Worm (Caenorhabditis elegans) whole organism, L4 larva: Measurements from ENCODE around the gene F58E6.5.

Source experiments
- T26A8.4 ChIP-seq: fragments of 200-800 bp; sonication (Bioruptor generic); IDR thresholded peaks from 2 replicates; pipeline ENCODE4 v1.3.6; 2022; ENCODE audit warnings: missing genetic modification characterization, missing compliant biosample characterization
- Y5F2A.4 ChIP-seq: fragments of 200-800 bp; sonication (Bioruptor generic); optimal IDR thresholded peaks from 2 replicates; lab custom pipeline; 2018; ENCODE audit warnings: mild to moderate bottlenecking, missing genetic modification characterization, missing compliant biosample characterization
- aha-1 ChIP-seq: fragments of 150-350 bp; peaks from one replicate; lab custom pipeline; 2014; ENCODE audit warnings: missing biosample characterization, missing genetic modification characterization
- ama-1 ChIP-seq: fragments of 150-350 bp; optimal IDR thresholded peaks from 2 replicates; lab custom pipeline; 2014; ENCODE audit warnings: inconsistent platforms, mixed read lengths
- attf-4 ChIP-seq: sonication (generic microtip); optimal IDR thresholded peaks from 3 replicates; lab custom pipeline; 2017; ENCODE audit warnings: missing biosample characterization, missing genetic modification characterization
- ceh-28 ChIP-seq: fragments of 150-350 bp; optimal IDR thresholded peaks from 2 replicates; lab custom pipeline; 2014; ENCODE audit warnings: missing biosample characterization, missing genetic modification reagents, missing genetic modification characterization
- ceh-62 ChIP-seq: sonication (generic microtip); optimal IDR thresholded peaks from 2 replicates; lab custom pipeline; 2017; ENCODE audit warnings: missing biosample characterization, missing genetic modification characterization
- ces-1 ChIP-seq: fragments of 150-350 bp; sonication (generic microtip); optimal IDR thresholded peaks from 4 replicates; lab custom pipeline; 2014; ENCODE audit warnings: missing biosample characterization, missing genetic modification reagents, missing genetic modification characterization
- daf-16 ChIP-seq, 3 experiments: sonication (generic microtip); optimal IDR thresholded peaks; 2 replicates each; lab custom pipeline; 2016 to 2017; ENCODE audit warnings: missing genetic modification characterization in 3 of 3, missing genetic modification reagents in 3 of 3, mild to moderate bottlenecking in 2 of 3, missing compliant biosample characterization in 2 of 3, missing biosample characterization in 1 of 3, moderate library complexity in 1 of 3
- dmd-6 ChIP-seq: fragments of 200-800 bp; sonication (Bioruptor generic); IDR thresholded peaks from 2 replicates; pipeline ENCODE4 v1.3.6; 2022; ENCODE audit warnings: missing genetic modification reagents, missing genetic modification characterization, missing compliant biosample characterization
- dmd-9 ChIP-seq: fragments of 200-800 bp; sonication (Bioruptor generic); IDR thresholded peaks from 2 replicates; pipeline ENCODE4 v1.3.6; 2022; ENCODE audit warnings: missing genetic modification reagents, missing genetic modification characterization, missing compliant biosample characterization
- dpl-1 ChIP-seq: fragments of 150-350 bp; optimal IDR thresholded peaks from 2 replicates; lab custom pipeline; 2014; ENCODE audit warnings: missing biosample characterization, missing genetic modification reagents, missing genetic modification characterization
- duxl-1 ChIP-seq: sonication (generic microtip); optimal IDR thresholded peaks from 2 replicates; lab custom pipeline; 2016; ENCODE audit warnings: mild to moderate bottlenecking, missing genetic modification characterization, moderate library complexity, missing compliant biosample characterization; ENCODE audit not compliant: poor library complexity
- dve-1 ChIP-seq: sonication (generic microtip); optimal IDR thresholded peaks from 2 replicates; lab custom pipeline; 2017; ENCODE audit warnings: antibody characterized with exemption, mild to moderate bottlenecking, missing genetic modification characterization, missing compliant biosample characterization; ENCODE audit not compliant: insufficient read depth
- egl-27 ChIP-seq: sonication (generic microtip); optimal IDR thresholded peaks from 3 replicates; lab custom pipeline; 2017; ENCODE audit warnings: missing biosample characterization, missing genetic modification reagents, missing genetic modification characterization
- egl-43 ChIP-seq: fragments of 200-800 bp; sonication (Bioruptor generic); IDR thresholded peaks from 2 replicates; pipeline ENCODE4 v1.3.6; 2022; ENCODE audit warnings: missing genetic modification reagents, missing genetic modification characterization, missing compliant biosample characterization
- fkh-10 ChIP-seq: fragments of 150-350 bp; optimal IDR thresholded peaks from 2 replicates; lab custom pipeline; 2014; ENCODE audit warnings: missing biosample characterization, missing genetic modification reagents, missing genetic modification characterization
- hif-1 ChIP-seq, 2 experiments: sonication (generic microtip); optimal IDR thresholded peaks; 2 replicates each; lab custom pipeline; 2016 to 2017; ENCODE audit warnings: missing compliant biosample characterization in 2 of 2, missing genetic modification characterization in 2 of 2, missing genetic modification reagents in 2 of 2, missing genotype in 2 of 2, mild to moderate bottlenecking in 1 of 2
- hlh-11 ChIP-seq: fragments of 200-800 bp; sonication (Bioruptor generic); optimal IDR thresholded peaks from 2 replicates; lab custom pipeline; 2018; ENCODE audit warnings: mild to moderate bottlenecking, missing genetic modification characterization, missing compliant biosample characterization
- hlh-30 ChIP-seq: sonication (generic microtip); optimal IDR thresholded peaks from 2 replicates; lab custom pipeline; 2017; ENCODE audit warnings: antibody characterized with exemption, mild to moderate bottlenecking, missing genetic modification characterization, missing compliant biosample characterization; ENCODE audit not compliant: insufficient read depth
- hmg-1.1 ChIP-seq: fragments of 200-800 bp; sonication (Bioruptor generic); IDR thresholded peaks from 2 replicates; pipeline ENCODE4 v1.3.6; 2022; ENCODE audit warnings: missing genetic modification reagents, missing genetic modification characterization, missing compliant biosample characterization
- jun-1 ChIP-seq: fragments of 150-350 bp; optimal IDR thresholded peaks from 2 replicates; lab custom pipeline; 2014; ENCODE audit warnings: missing biosample characterization, missing genetic modification reagents, missing genetic modification characterization
- lin-13 ChIP-seq: fragments of 150-350 bp; optimal IDR thresholded peaks from 2 replicates; lab custom pipeline; 2014; ENCODE audit warnings: missing biosample characterization, missing genetic modification reagents, missing genetic modification characterization
- mep-1 ChIP-seq: fragments of 150-350 bp; sonication (generic microtip); optimal IDR thresholded peaks from 3 replicates; lab custom pipeline; 2014; ENCODE audit warnings: missing biosample characterization, missing genetic modification characterization
- mxl-2 ChIP-seq: fragments of 200-800 bp; sonication (Bioruptor generic); conservative IDR thresholded peaks from 2 replicates; pipeline ENCODE4 v1.3.6; 2022; ENCODE audit warnings: missing genetic modification reagents, missing genetic modification characterization, missing compliant biosample characterization
- nhr-11 ChIP-seq: fragments of 150-350 bp; optimal IDR thresholded peaks from 2 replicates; lab custom pipeline; 2014; ENCODE audit warnings: missing biosample characterization, missing genetic modification characterization
- nhr-111 ChIP-seq: fragments of 200-800 bp; sonication (Bioruptor generic); optimal IDR thresholded peaks from 2 replicates; lab custom pipeline; 2018; ENCODE audit warnings: mild to moderate bottlenecking, missing genetic modification characterization, missing compliant biosample characterization
- nhr-28 ChIP-seq: fragments of 150-350 bp; optimal IDR thresholded peaks from 2 replicates; lab custom pipeline; 2014; ENCODE audit warnings: missing biosample characterization, missing genetic modification characterization
- nhr-48 ChIP-seq: sonication (generic microtip); optimal IDR thresholded peaks from 2 replicates; lab custom pipeline; 2016; ENCODE audit warnings: mild to moderate bottlenecking, missing genetic modification characterization, missing compliant biosample characterization
- nhr-6 ChIP-seq: fragments of 150-350 bp; optimal IDR thresholded peaks from 2 replicates; lab custom pipeline; 2014; ENCODE audit warnings: missing biosample characterization, missing genetic modification characterization
- nhr-77 ChIP-seq: fragments of 150-350 bp; optimal IDR thresholded peaks from 2 replicates; lab custom pipeline; 2014; ENCODE audit warnings: missing biosample characterization, missing genetic modification characterization
- pha-4 ChIP-seq, 2 experiments: fragments of 150-350 bp in 1 of 2; fragments of 200-800 bp in 1 of 2; sonication (Bioruptor generic) in 1 of 2; IDR thresholded peaks in 1 of 2; optimal IDR thresholded peaks in 1 of 2; 2 replicates each; pipeline versions ENCODE4 v1.3.6 to Lab custom; 2014 to 2022; ENCODE audit warnings: missing genetic modification characterization in 2 of 2, missing genetic modification reagents in 2 of 2, missing biosample characterization in 1 of 2, missing compliant biosample characterization in 1 of 2
- pqm-1 ChIP-seq: sonication (generic microtip); optimal IDR thresholded peaks from 2 replicates; lab custom pipeline; 2017; ENCODE audit warnings: missing biosample characterization, missing genetic modification characterization
- rbr-2 ChIP-seq: sonication (generic microtip); optimal IDR thresholded peaks from 2 replicates; lab custom pipeline; 2016; ENCODE audit warnings: missing genotype, missing genetic modification characterization, missing compliant biosample characterization
- sdz-12 ChIP-seq: fragments of 200-800 bp; sonication (Bioruptor generic); optimal IDR thresholded peaks from 2 replicates; lab custom pipeline; 2018; ENCODE audit warnings: mild to moderate bottlenecking, missing genetic modification characterization, missing compliant biosample characterization
- set-16 ChIP-seq: fragments of 200-800 bp; sonication (Bioruptor generic); IDR thresholded peaks from 2 replicates; pipeline ENCODE4 v1.3.6; 2022; ENCODE audit warnings: missing genetic modification reagents, missing genetic modification characterization, missing compliant biosample characterization
- snpc-1.2 ChIP-seq: fragments of 200-800 bp; sonication (Bioruptor generic); IDR thresholded peaks from 2 replicates; pipeline ENCODE4 v1.3.6; 2022; ENCODE audit warnings: missing genetic modification reagents, missing genetic modification characterization, missing compliant biosample characterization
- snpc-4 ChIP-seq: fragments of 150-350 bp; optimal IDR thresholded peaks from 2 replicates; lab custom pipeline; 2014; ENCODE audit warnings: missing biosample characterization, missing genetic modification characterization
- spr-1 ChIP-seq: sonication (generic microtip); optimal IDR thresholded peaks from 2 replicates; lab custom pipeline; 2016; ENCODE audit warnings: mild to moderate bottlenecking, missing genetic modification characterization, missing compliant biosample characterization
- tra-1 ChIP-seq: fragments of 200-800 bp; sonication (Bioruptor generic); IDR thresholded peaks from 2 replicates; pipeline ENCODE4 v1.3.6; 2022; ENCODE audit warnings: missing genetic modification reagents, missing genetic modification characterization, missing compliant biosample characterization
- unc-62 ChIP-seq, 3 experiments: fragments of 150-350 bp in 1 of 3; sonication (generic microtip); optimal IDR thresholded peaks in 2 of 3; peaks in 1 of 3; 1 replicate in 1 of 3; 2 replicates in 2 of 3; lab custom pipeline; 2014 to 2017; ENCODE audit warnings: missing biosample characterization in 3 of 3, missing genetic modification characterization in 3 of 3, missing genetic modification reagents in 3 of 3, missing genotype in 1 of 3
- zfp-3 ChIP-seq: fragments of 200-800 bp; sonication (Bioruptor generic); conservative IDR thresholded peaks from 2 replicates; pipeline ENCODE4 v1.3.6; 2022; ENCODE audit warnings: missing genetic modification reagents, missing genetic modification characterization, missing compliant biosample characterization
- zip-11 ChIP-seq: fragments of 200-800 bp; sonication (Bioruptor generic); IDR thresholded peaks from 2 replicates; pipeline ENCODE4 v1.3.6; 2022; ENCODE audit warnings: missing genetic modification characterization, missing compliant biosample characterization
- zip-2 ChIP-seq: fragments of 150-350 bp; optimal IDR thresholded peaks from 2 replicates; lab custom pipeline; 2014; ENCODE audit warnings: missing biosample characterization, missing genetic modification characterization

The F58E6.5 gene

DNA sequence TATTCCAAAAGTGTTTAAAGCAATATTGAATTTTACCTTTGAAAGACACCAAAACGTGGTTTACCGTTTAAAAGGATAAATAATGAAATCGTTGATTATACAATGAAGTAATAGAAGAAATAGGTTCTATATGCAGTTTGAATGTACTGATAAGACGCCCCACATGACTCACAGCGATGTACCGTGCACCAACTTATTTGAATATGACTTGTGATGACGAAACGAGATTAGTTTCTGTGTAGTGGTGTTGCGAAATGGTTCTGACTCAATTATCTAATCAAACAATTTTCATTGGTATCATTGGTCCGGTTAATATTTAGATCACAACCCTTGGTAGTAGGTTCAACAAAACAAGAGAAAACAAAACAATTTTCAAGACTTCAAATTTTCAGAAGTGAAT is 43.2 kb downstream of the F58E6.5 start (continued):
- no peak for TF ChIP-seq spr-1 (tag; lab: Kevin White, UChicago)
- TF ChIP-seq mxl-2 (GFP tag; lab: Robert Waterston, UW) = no peak
- TF ChIP-seq nhr-111 (GFP tag; lab: Kevin White, UChicago) = no peak
- TF ChIP-seq fkh-10 (GFP tag; lab: Kevin White, UChicago) = no peak
- no peak for TF ChIP-seq egl-43 (GFP tag; lab: Robert Waterston, UW)
- no peak for TF ChIP-seq duxl-1 (tag; lab: Kevin White, UChicago)
- TF ChIP-seq snpc-4 (tag; lab: Kevin White, UChicago) = no peak
- no peak for TF ChIP-seq egl-27
- no peak for TF ChIP-seq hif-1 (tag; optimal IDR thresholded peaks at IDR 0.05; lab: Kevin White, UChicago)
- TF ChIP-seq Y5F2A.4 = no peak
- peak; percentile 51 for TF ChIP-seq dve-1
- TF ChIP-seq nhr-28 (tag; lab: Kevin White, UChicago) = peak; percentile 54
- TF ChIP-seq dmd-9 (GFP tag; lab: Robert Waterston, UW) = no peak
- TF ChIP-seq pqm-1 (tag; lab: Kevin White, UChicago) = peak; percentile 78
- TF ChIP-seq hlh-11 (tag; lab: Kevin White, UChicago) = peak; percentile 26
- peak; percentile 58 for TF ChIP-seq hlh-30 (tag; lab: Kevin White, UChicago)
- no peak for TF ChIP-seq nhr-11
- no peak for TF ChIP-seq set-16 (GFP tag; lab: Robert Waterston, UW)

DNA sequence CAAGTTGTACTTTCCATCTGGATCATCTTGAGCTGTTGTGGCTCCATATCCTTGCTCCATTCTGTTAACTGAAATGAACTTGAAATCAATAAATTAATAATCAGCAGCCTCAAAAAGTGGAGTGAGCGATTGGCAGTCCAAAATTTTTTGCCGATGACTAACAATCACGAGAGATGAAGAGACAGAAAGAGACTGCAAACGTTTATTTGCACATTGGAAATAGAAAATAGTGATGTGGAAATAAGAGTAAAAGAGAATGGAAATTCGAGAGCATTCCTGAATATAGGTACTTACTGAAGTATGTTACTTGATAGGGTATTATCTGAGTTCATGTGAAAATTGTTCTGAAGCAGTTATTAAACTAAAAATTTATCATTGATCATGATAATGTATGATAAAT is 44.6 kb downstream of the F58E6.5 start, which contains the start of gene tag-120:
Gene tag-120, minus strand, starts transcription at position 68 of the 400 bp plus-strand sequence.
- peak; percentile 29 for TF ChIP-seq nhr-28 (tag; lab: Kevin White, UChicago)
- no peak for TF ChIP-seq daf-16 (GFP tag; optimal IDR thresholded peaks at IDR 0.05; lab: Kevin White, UChicago)
- peak; percentile 46 for TF ChIP-seq daf-16 (tag; optimal IDR thresholded peaks at IDR 0.05; lab: Kevin White, UChicago)
- TF ChIP-seq hlh-11 (tag; lab: Kevin White, UChicago) = peak; percentile 1
- TF ChIP-seq nhr-48 (tag; lab: Kevin White, UChicago) = no peak
- TF ChIP-seq dve-1 = peak; percentile 18
- TF ChIP-seq zip-11 (GFP tag; lab: Robert Waterston, UW) = no peak
- no peak for TF ChIP-seq nhr-6 (tag; lab: Kevin White, UChicago)
- peak; percentile 40; the same call in 1 of the 2 replicates for TF ChIP-seq dmd-6 (GFP tag; lab: Robert Waterston, UW)
- TF ChIP-seq aha-1 (tag; lab: Kevin White, UChicago) = no peak
- TF ChIP-seq zfp-3 (GFP tag; lab: Robert Waterston, UW) = no peak
- TF ChIP-seq hlh-30 (tag; lab: Kevin White, UChicago) = peak; percentile 12
- peak; percentile 40 for TF ChIP-seq nhr-77
- TF ChIP-seq pqm-1 (tag; lab: Kevin White, UChicago) = peak; percentile 51

DNA sequence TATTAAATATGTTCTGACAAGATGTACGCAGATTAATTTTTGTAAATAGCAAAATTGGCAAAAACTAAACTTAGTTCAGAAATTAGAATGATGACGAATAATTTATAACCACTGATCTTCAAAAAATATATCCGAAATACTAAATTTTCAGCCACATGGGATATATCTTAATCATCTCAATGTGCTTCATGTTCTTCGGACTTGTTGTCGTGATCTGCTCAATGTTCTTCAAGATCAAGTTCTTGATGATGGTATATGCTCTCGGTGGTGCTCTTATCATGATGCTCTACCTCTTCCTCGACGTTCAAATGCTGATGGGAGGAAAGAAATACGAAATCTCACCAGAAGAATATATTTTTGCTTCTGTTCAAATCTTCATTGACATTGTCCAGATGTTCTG is 47.8 kb downstream of the F58E6.5 start:
- TF ChIP-seq lin-13 (GFP tag; lab: Kevin White, UChicago) = no peak
- TF ChIP-seq T26A8.4 (GFP tag; lab: Robert Waterston, UW) = no peak
- TF ChIP-seq aha-1 (tag; lab: Kevin White, UChicago) = peak; percentile 91
- no peak for TF ChIP-seq ama-1
- TF ChIP-seq, all 104 proteins: peak for 1

DNA sequence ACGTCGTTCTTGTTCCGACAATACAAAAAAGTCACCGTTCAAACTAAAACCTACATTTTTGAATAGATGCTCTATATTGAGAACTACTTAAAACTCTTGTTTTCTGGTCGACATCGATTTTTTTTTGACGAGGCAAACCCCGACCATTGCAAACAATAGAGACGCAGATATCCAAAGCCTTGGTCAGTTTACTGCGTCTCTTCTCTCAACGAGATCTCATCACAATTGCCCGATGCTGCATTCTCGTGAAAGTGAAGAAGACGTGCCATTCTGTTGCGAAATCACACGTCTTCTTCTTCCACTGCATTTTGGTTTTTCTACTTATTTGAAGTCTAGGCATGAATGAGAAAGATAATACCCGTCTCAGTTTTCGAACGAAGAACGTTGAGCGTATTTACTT is 50.0 kb downstream of the F58E6.5 start:
- no peak for TF ChIP-seq pha-4 (GFP tag; IDR thresholded peaks at IDR 0.05; lab: Robert Waterston, UW)
- TF ChIP-seq pha-4 (tag; optimal IDR thresholded peaks at IDR 0.05; lab: Kevin White, UChicago) = no peak
- TF ChIP-seq jun-1 (tag; lab: Kevin White, UChicago) = no peak
- peak; percentile 44 for TF ChIP-seq nhr-28 (tag; lab: Kevin White, UChicago)
- peak; percentile 8 for TF ChIP-seq fkh-10 (GFP tag; lab: Kevin White, UChicago)
- TF ChIP-seq unc-62 (GFP tag; optimal IDR thresholded peaks at IDR 0.05 in 1 of 2; lab: Kevin White, UChicago) = peak in 1 of 2 experiments; percentile 63
- TF ChIP-seq unc-62 (tag; optimal IDR thresholded peaks at IDR 0.05; lab: Kevin White, UChicago) = no peak
- TF ChIP-seq sdz-12 (GFP tag; lab: Kevin White, UChicago) = no peak
- TF ChIP-seq ceh-62 (tag; lab: Kevin White, UChicago) = no peak
- TF ChIP-seq hmg-1.1 = 0 out of 2 replicates have a peak, but pooled peaks have one; percentile 56
- peak; percentile 43 for TF ChIP-seq ceh-28
- no peak for TF ChIP-seq attf-4 (tag; lab: Kevin White, UChicago)
- TF ChIP-seq egl-43 (GFP tag; lab: Robert Waterston, UW) = no peak
- TF ChIP-seq ces-1 (GFP tag; lab: Kevin White, UChicago) = no peak
- TF ChIP-seq dpl-1 = no peak
- TF ChIP-seq rbr-2 (tag; lab: Kevin White, UChicago) = peak; percentile 27
- TF ChIP-seq zip-2 (tag; lab: Kevin White, UChicago) = no peak
- peak; percentile 66 for TF ChIP-seq mep-1 (tag; lab: Kevin White, UChicago)
- TF ChIP-seq tra-1 (GFP tag; lab: Robert Waterston, UW) = no peak
- no peak for TF ChIP-seq snpc-1.2 (GFP tag; lab: Robert Waterston, UW)
- no peak for TF ChIP-seq dmd-6 (GFP tag; lab: Robert Waterston, UW)
